Worm (Caenorhabditis elegans): ENCODE measurements around the gene K07F5.22.

ce11 chrIV:9903608-9904007 lies 38.7 kb downstream of the K07F5.22 start, which contains the start of gene best-13:
- TF ChIP-seq nhr-237 (tag; optimal IDR thresholded peaks at IDR 0.05) (no peak), lin-11 (tag; optimal IDR thresholded peaks at IDR 0.05) (no peak), skn-1 (tag; optimal IDR thresholded peaks at IDR 0.05) (no peak), nhr-11 (tag; optimal IDR thresholded peaks at IDR 0.05) (no peak), lin-39 (tag; optimal IDR thresholded peaks at IDR 0.05) (no peak), ztf-11 (tag; optimal IDR thresholded peaks at IDR 0.05) (no peak), unc-39 (tag; optimal IDR thresholded peaks at IDR 0.05) (no peak)
